Fruit fly (Drosophila melanogaster): Measurements from ENCODE around the gene CG43307.

DNA sequence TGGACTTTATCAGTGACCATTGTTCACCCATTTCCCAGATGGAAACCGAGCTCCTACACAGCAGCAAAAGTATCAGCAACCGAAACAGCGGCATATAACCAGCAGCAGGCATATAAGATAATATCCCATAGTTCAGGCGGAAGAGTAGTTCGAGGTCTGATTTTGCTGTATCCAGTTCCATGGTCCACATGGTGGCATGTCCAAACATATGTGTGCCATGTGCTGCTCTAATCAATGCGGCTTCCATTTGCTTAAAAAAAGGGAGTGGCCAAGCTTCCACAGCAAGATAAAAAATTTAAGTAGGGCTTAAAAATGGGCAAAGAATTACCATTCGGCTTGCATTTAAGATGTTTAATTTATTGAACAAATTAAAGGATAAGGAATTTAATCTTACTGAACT lies 30.7 kb upstream of the CG43307 start:
- no peak for TF ChIP-seq ttk (optimal IDR thresholded peaks at IDR 0.05)
- TF ChIP-seq Sin3A (optimal IDR thresholded peaks at IDR 0.05) = no peak
- TF ChIP-seq h (optimal IDR thresholded peaks at IDR 0.05) = no peak
- no peak for TF ChIP-seq insv (optimal IDR thresholded peaks at IDR 0.05)
- TF ChIP-seq Myc (optimal IDR thresholded peaks at IDR 0.05) = no peak
